Worm (Caenorhabditis elegans): ENCODE measurements around the gene M01H9.3.

ce11 chrIV:4523461-4523860 lies 46.6 kb upstream of the M01H9.3 start:
- no peak for TF ChIP-seq nhr-237 (tag; optimal IDR thresholded peaks at IDR 0.05)
- no peak for TF ChIP-seq snpc-4 (tag; optimal IDR thresholded peaks at IDR 0.05)
- no peak for TF ChIP-seq nhr-77 (tag; optimal IDR thresholded peaks at IDR 0.05)
- TF ChIP-seq R02D3.7 (tag; optimal IDR thresholded peaks at IDR 0.05), result no peak
- no peak for TF ChIP-seq ZK546.5 (tag; optimal IDR thresholded peaks at IDR 0.05)
- no peak for TF ChIP-seq ceh-82 (tag; optimal IDR thresholded peaks at IDR 0.05)
- TF ChIP-seq egl-27 (tag; optimal IDR thresholded peaks at IDR 0.05), result no peak
- no peak for TF ChIP-seq aly-2 (tag; optimal IDR thresholded peaks at IDR 0.05)
- TF ChIP-seq sem-4 (tag; optimal IDR thresholded peaks at IDR 0.05), result no peak
- TF ChIP-seq sma-3 (GFP tag; optimal IDR thresholded peaks at IDR 0.05), result no peak
- TF ChIP-seq fos-1 (tag; optimal IDR thresholded peaks at IDR 0.05), result no peak
- TF ChIP-seq ama-1 (optimal IDR thresholded peaks at IDR 0.05), result no peak
- no peak for TF ChIP-seq peb-1 (tag; optimal IDR thresholded peaks at IDR 0.05)
- no peak for TF ChIP-seq lin-11 (tag; optimal IDR thresholded peaks at IDR 0.05)

Data from whole organism, L2 larva.